Worm (Caenorhabditis elegans) whole organism, young adult: ENCODE measurements around the gene grl-31.

Source experiments
- akir-1 ChIP-seq: fragments of 200-800 bp; sonication (Bioruptor generic); optimal IDR thresholded peaks from 2 replicates; lab custom pipeline; 2018; ENCODE audit warnings: mild to moderate bottlenecking, missing genetic modification characterization, moderate library complexity, missing compliant biosample characterization
- cebp-2 ChIP-seq: fragments of 200-800 bp; sonication (Bioruptor generic); IDR thresholded peaks from 2 replicates; pipeline ENCODE4 v1.3.6; 2022; ENCODE audit warnings: missing genetic modification characterization, missing compliant biosample characterization
- ceh-27 ChIP-seq: fragments of 200-800 bp; sonication (Bioruptor generic); optimal IDR thresholded peaks from 2 replicates; lab custom pipeline; 2018; ENCODE audit warnings: mild to moderate bottlenecking, missing genetic modification characterization, moderate library complexity, missing compliant biosample characterization
- hlh-12 ChIP-seq: sonication (generic microtip); optimal IDR thresholded peaks from 2 replicates; lab custom pipeline; 2016; ENCODE audit warnings: missing genetic modification characterization, missing compliant biosample characterization

DNA sequence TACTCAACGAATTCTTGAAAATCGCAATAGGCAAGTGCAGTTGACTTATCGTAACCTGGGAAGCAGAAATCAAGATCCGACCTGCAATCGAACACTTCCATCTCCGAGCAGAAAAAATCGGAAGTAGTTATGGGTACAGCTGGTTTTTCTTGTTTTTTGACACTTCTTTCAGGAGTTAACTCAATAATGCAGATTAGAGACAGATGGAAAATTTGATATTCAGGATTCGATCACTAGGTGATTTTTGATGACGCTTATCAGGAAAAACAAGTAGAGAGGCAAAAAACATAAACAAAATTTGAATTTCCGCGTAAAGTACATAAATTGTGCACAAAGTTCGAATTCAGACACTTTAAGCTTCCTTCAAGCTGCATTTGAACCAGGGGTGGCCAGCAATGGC lies 8.8 kb downstream of the grl-31 start, which contains the start of gene srw-130:
- TF ChIP-seq cebp-2 (GFP tag; lab: Robert Waterston, UW) = no peak
- no peak for TF ChIP-seq ceh-27 (GFP tag; lab: Kevin White, UChicago)
- no peak for TF ChIP-seq hlh-12 (tag; lab: Kevin White, UChicago)
- TF ChIP-seq akir-1 (GFP tag; lab: Kevin White, UChicago) = no peak
